Worm (Caenorhabditis elegans) whole organism, early embryonic: Measurements from ENCODE around the gene K01D12.20.

ENCODE experiments used
- ama-1 ChIP-seq: fragments of 150-350 bp; optimal IDR thresholded peaks from 2 replicates; lab custom pipeline; 2014
- hmbx-1 ChIP-seq: sonication (generic microtip); optimal IDR thresholded peaks from 2 replicates; lab custom pipeline; 2016; ENCODE audit warnings: mild to moderate bottlenecking, missing genetic modification characterization, missing compliant biosample characterization
- tra-4 ChIP-seq: sonication (generic microtip); optimal IDR thresholded peaks from 2 replicates; lab custom pipeline; 2017; ENCODE audit warnings: missing genetic modification characterization, missing compliant biosample characterization

DNA sequence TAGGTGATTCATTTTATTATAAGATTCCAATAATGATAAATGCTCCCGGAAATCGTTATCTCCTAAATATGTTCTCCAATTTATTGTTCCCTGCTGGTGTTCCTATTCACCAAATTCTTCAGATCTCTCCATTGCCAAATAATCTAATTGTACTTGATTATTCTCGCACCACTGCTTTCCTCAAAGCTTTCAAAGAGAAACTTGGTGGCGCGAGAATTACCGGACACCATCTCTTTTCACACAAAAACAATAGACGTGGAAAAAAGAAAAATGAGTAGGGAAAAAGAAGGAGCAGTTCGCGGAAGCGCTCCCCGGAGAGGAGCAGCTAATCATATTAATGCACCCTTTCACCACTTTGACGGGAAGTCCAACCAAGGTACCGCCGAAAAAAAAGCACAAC, 20.7 kb upstream of the K01D12.20 start:
- no peak for TF ChIP-seq hmbx-1 (tag; lab: Kevin White, UChicago)
- no peak for TF ChIP-seq tra-4 (tag; lab: Kevin White, UChicago)
- TF ChIP-seq ama-1 (lab: Kevin White, UChicago): no peak
